Worm (Caenorhabditis elegans) whole organism, young adult: Measurements from ENCODE around the gene frpr-12.
A peak's percentile ranks its signal among the peaks of the same experiment; 100 is the strongest.

Experiments used
- C06A6.2 ChIP-seq: fragments of 200-800 bp; sonication (Bioruptor generic); conservative IDR thresholded peaks from 2 replicates; pipeline ENCODE4 v1.3.6; 2022; ENCODE audit warnings: missing genetic modification characterization, missing compliant biosample characterization
- F22D6.2 ChIP-seq: sonication (generic microtip); optimal IDR thresholded peaks from 2 replicates; lab custom pipeline; 2016; ENCODE audit warnings: mild to moderate bottlenecking, missing genetic modification characterization, missing compliant biosample characterization
- F33H1.4 ChIP-seq: fragments of 200-800 bp; sonication (Bioruptor generic); IDR thresholded peaks from 2 replicates; pipeline ENCODE4 v1.3.6; 2022; ENCODE audit warnings: missing genetic modification reagents, missing genetic modification characterization, missing compliant biosample characterization
- F52B5.7 ChIP-seq: sonication (generic microtip); optimal IDR thresholded peaks from 2 replicates; lab custom pipeline; 2016; ENCODE audit warnings: mild to moderate bottlenecking, missing genetic modification characterization, missing compliant biosample characterization
- F55B11.4 ChIP-seq: sonication (generic microtip); optimal IDR thresholded peaks from 2 replicates; lab custom pipeline; 2016; ENCODE audit warnings: missing compliant biosample characterization, missing genetic modification characterization, borderline replicate concordance; ENCODE audit not compliant: insufficient read depth
- Y53G8AR.9 ChIP-seq: fragments of 200-800 bp; sonication (Bioruptor generic); conservative IDR thresholded peaks from 2 replicates; pipeline ENCODE4 v1.3.6; 2022; ENCODE audit warnings: missing genetic modification reagents, missing genetic modification characterization, missing compliant biosample characterization
- Y95B8A.8 ChIP-seq: fragments of 200-800 bp; sonication (Bioruptor generic); IDR thresholded peaks from 2 replicates; pipeline ENCODE4 v1.3.6; 2022; ENCODE audit warnings: missing genetic modification reagents, missing genetic modification characterization, missing compliant biosample characterization
- ZK185.1 ChIP-seq: sonication (generic microtip); optimal IDR thresholded peaks from 2 replicates; lab custom pipeline; 2016; ENCODE audit warnings: mild to moderate bottlenecking, missing genetic modification characterization, missing compliant biosample characterization; ENCODE audit not compliant: poor library complexity, severe bottlenecking
- attf-6 ChIP-seq: fragments of 200-800 bp; sonication (Bioruptor generic); IDR thresholded peaks from 2 replicates; pipeline ENCODE4 v1.3.6; 2022; ENCODE audit warnings: missing genetic modification reagents, missing genetic modification characterization, missing compliant biosample characterization
- ceh-100 ChIP-seq: fragments of 200-800 bp; sonication (Bioruptor generic); IDR thresholded peaks from 2 replicates; pipeline ENCODE4 v1.3.6; 2022; ENCODE audit warnings: missing genetic modification reagents, missing genetic modification characterization, missing compliant biosample characterization
- ceh-27 ChIP-seq: fragments of 200-800 bp; sonication (Bioruptor generic); optimal IDR thresholded peaks from 2 replicates; lab custom pipeline; 2018; ENCODE audit warnings: mild to moderate bottlenecking, missing genetic modification characterization, moderate library complexity, missing compliant biosample characterization
- ceh-40 ChIP-seq: fragments of 200-800 bp; sonication (Bioruptor generic); IDR thresholded peaks from 2 replicates; pipeline ENCODE4 v1.3.6; 2022; ENCODE audit warnings: missing genetic modification characterization, missing compliant biosample characterization
- dox-1 ChIP-seq: fragments of 200-800 bp; sonication (Bioruptor generic); IDR thresholded peaks from 2 replicates; pipeline ENCODE4 v1.3.6; 2022; ENCODE audit warnings: missing genetic modification reagents, missing genetic modification characterization, missing compliant biosample characterization
- egrh-3 ChIP-seq: fragments of 200-800 bp; sonication (Bioruptor generic); IDR thresholded peaks from 2 replicates; pipeline ENCODE4 v1.3.6; 2022; ENCODE audit warnings: missing genetic modification reagents, missing genetic modification characterization, missing compliant biosample characterization
- ekl-4 ChIP-seq: fragments of 200-800 bp; sonication (Bioruptor generic); IDR thresholded peaks from 2 replicates; pipeline ENCODE4 v1.3.6; 2022; ENCODE audit warnings: missing genetic modification reagents, missing genetic modification characterization, missing compliant biosample characterization
- ets-4 ChIP-seq: fragments of 200-800 bp; sonication (Bioruptor generic); optimal IDR thresholded peaks from 2 replicates; lab custom pipeline; 2018; ENCODE audit warnings: mild to moderate bottlenecking, missing genetic modification characterization, missing compliant biosample characterization
- gei-17 ChIP-seq: fragments of 200-800 bp; sonication (Bioruptor generic); optimal IDR thresholded peaks from 2 replicates; lab custom pipeline; 2018; ENCODE audit warnings: mild to moderate bottlenecking, missing genetic modification characterization, missing compliant biosample characterization
- hmg-1.2 ChIP-seq: fragments of 200-800 bp; sonication (Bioruptor generic); IDR thresholded peaks from 2 replicates; pipeline ENCODE4 v1.3.6; 2022; ENCODE audit warnings: missing genetic modification reagents, missing genetic modification characterization, missing compliant biosample characterization
- let-607 ChIP-seq, 2 experiments: fragments of 200-800 bp in 1 of 2; sonication (Bioruptor generic) in 1 of 2; sonication (generic microtip) in 1 of 2; optimal IDR thresholded peaks; 2 replicates each; lab custom pipeline; 2016 to 2018; ENCODE audit warnings: mild to moderate bottlenecking in 2 of 2, missing compliant biosample characterization in 2 of 2, missing genetic modification characterization in 2 of 2, moderate library complexity in 2 of 2, missing genotype in 1 of 2
- lsy-27 ChIP-seq: sonication (generic microtip); optimal IDR thresholded peaks from 2 replicates; lab custom pipeline; 2017; ENCODE audit warnings: missing genetic modification characterization, mild to moderate bottlenecking, missing compliant biosample characterization, antibody characterized with exemption, missing genotype, borderline replicate concordance; ENCODE audit not compliant: insufficient read depth
- madf-10 ChIP-seq: sonication (generic microtip); optimal IDR thresholded peaks from 2 replicates; lab custom pipeline; 2016; ENCODE audit warnings: mild to moderate bottlenecking, missing genetic modification characterization, missing compliant biosample characterization
- mcd-1 ChIP-seq: fragments of 200-800 bp; sonication (Bioruptor generic); IDR thresholded peaks from 2 replicates; pipeline ENCODE4 v1.3.6; 2022; ENCODE audit warnings: missing genetic modification reagents, missing genetic modification characterization, missing compliant biosample characterization
- mxl-1 ChIP-seq: sonication (generic microtip); optimal IDR thresholded peaks from 2 replicates; lab custom pipeline; 2016; ENCODE audit warnings: missing genetic modification characterization, missing compliant biosample characterization
- nfyb-1 ChIP-seq: fragments of 200-800 bp; sonication (Bioruptor generic); IDR thresholded peaks from 2 replicates; pipeline ENCODE4 v1.3.6; 2022; ENCODE audit warnings: missing genetic modification reagents, missing genetic modification characterization, missing compliant biosample characterization
- nhr-80 ChIP-seq: sonication (generic microtip); optimal IDR thresholded peaks from 2 replicates; lab custom pipeline; 2016; ENCODE audit warnings: missing genetic modification characterization, missing compliant biosample characterization
- rcor-1 ChIP-seq: fragments of 200-800 bp; sonication (Bioruptor generic); IDR thresholded peaks from 2 replicates; pipeline ENCODE4 v1.3.6; 2022; ENCODE audit warnings: missing genetic modification reagents, missing genetic modification characterization, missing compliant biosample characterization
- rpc-1 ChIP-seq, 2 experiments: fragments of 150-350 bp in 1 of 2; sonication (generic microtip) in 1 of 2; optimal IDR thresholded peaks; 2 replicates each; lab custom pipeline; 2014 to 2018; ENCODE audit warnings: missing biosample characterization in 1 of 2, missing genetic modification characterization in 1 of 2, missing genetic modification reagents in 1 of 2, missing genotype in 1 of 2
- snpc-1.3 ChIP-seq: sonication (generic microtip); optimal IDR thresholded peaks from 2 replicates; lab custom pipeline; 2017; ENCODE audit warnings: missing genetic modification characterization, mild to moderate bottlenecking, missing compliant biosample characterization, antibody characterized with exemption, moderate library complexity, missing genotype, missing genetic modification reagents; ENCODE audit not compliant: insufficient read depth
- tbp1 ChIP-seq: fragments of 200-800 bp; sonication (Bioruptor generic); optimal IDR thresholded peaks from 2 replicates; lab custom pipeline; 2018; ENCODE audit warnings: mild to moderate bottlenecking, missing genetic modification characterization, missing compliant biosample characterization
- tbx-9 ChIP-seq: sonication (generic microtip); optimal IDR thresholded peaks from 2 replicates; lab custom pipeline; 2016; ENCODE audit warnings: borderline replicate concordance, missing genetic modification characterization, inconsistent platforms, missing compliant biosample characterization
- tlf-1 ChIP-seq: fragments of 200-800 bp; sonication (Bioruptor generic); optimal IDR thresholded peaks from 2 replicates; lab custom pipeline; 2018; ENCODE audit warnings: mild to moderate bottlenecking, missing genetic modification characterization, missing compliant biosample characterization
- zfh-2 ChIP-seq: fragments of 200-800 bp; sonication (Bioruptor generic); conservative IDR thresholded peaks from 2 replicates; pipeline ENCODE4 v1.3.6; 2022; ENCODE audit warnings: missing genetic modification reagents, missing genetic modification characterization, missing compliant biosample characterization
- zim-3 ChIP-seq: sonication (generic microtip); optimal IDR thresholded peaks from 2 replicates; lab custom pipeline; 2017; ENCODE audit warnings: mild to moderate bottlenecking, missing genetic modification characterization, moderate library complexity, missing compliant biosample characterization
- ztf-22 ChIP-seq: fragments of 200-800 bp; sonication (Bioruptor generic); optimal IDR thresholded peaks from 2 replicates; lab custom pipeline; 2018; ENCODE audit warnings: mild to moderate bottlenecking, missing genetic modification characterization, moderate library complexity, missing compliant biosample characterization

Gene frpr-12

ce11 chrV:8939424-8940065 is 36.7 kb downstream of the frpr-12 start (continued):
- TF ChIP-seq nfyb-1 (GFP tag; lab: Robert Waterston, UW) (peak; percentile 44; the same call in 1 of the 2 replicates), ztf-22 (no peak), tlf-1 (GFP tag; lab: Kevin White, UChicago) (peak; percentile 51), mxl-1 (tag; lab: Kevin White, UChicago) (no peak), rpc-1 (optimal IDR thresholded peaks at IDR 0.05; lab: Kevin White, UChicago) (no peak), rpc-1 (tag; optimal IDR thresholded peaks at IDR 0.05; lab: Kevin White, UChicago) (no peak), Y95B8A.8 (GFP tag; lab: Robert Waterston, UW) (no peak), zim-3 (no peak), dox-1 (no peak), F55B11.4 (tag; lab: Kevin White, UChicago) (no peak), F33H1.4 (GFP tag; lab: Robert Waterston, UW) (no peak), F52B5.7 (no peak), Y53G8AR.9 (GFP tag; lab: Robert Waterston, UW) (peak; percentile 67; the same call in 1 of the 2 replicates), tbp1 (GFP tag; lab: Kevin White, UChicago) (no peak), gei-17 (peak; percentile 59), let-607 (tag; optimal IDR thresholded peaks at IDR 0.05; lab: Kevin White, UChicago) (peak in 1 of 2 experiments; percentile 36), ceh-27 (GFP tag; lab: Kevin White, UChicago) (no peak), ets-4 (GFP tag; lab: Kevin White, UChicago) (no peak), mcd-1 (GFP tag; lab: Robert Waterston, UW) (peak; percentile 22; the same call in 1 of the 2 replicates), ZK185.1 (peak; percentile 4), rcor-1 (GFP tag; lab: Robert Waterston, UW) (no peak), lsy-27 (tag; lab: Kevin White, UChicago) (no peak), hmg-1.2 (GFP tag; lab: Robert Waterston, UW) (no peak), ekl-4 (GFP tag; lab: Robert Waterston, UW) (0 out of 2 replicates have a peak, but pooled peaks have one; percentile 27)
- TF ChIP-seq, all 124 proteins: peak for 17

ce11 chrV:8940419-8940818 is 37.6 kb downstream of the frpr-12 start:
- TF ChIP-seq tbx-9 (tag; lab: Kevin White, UChicago) (no peak), ceh-100 (GFP tag; lab: Robert Waterston, UW) (no peak), zfh-2 (GFP tag; lab: Robert Waterston, UW) (peak; percentile 88), snpc-1.3 (no peak), ceh-27 (GFP tag; lab: Kevin White, UChicago) (no peak), egrh-3 (GFP tag; lab: Robert Waterston, UW) (peak; percentile 83), nhr-80 (tag; lab: Kevin White, UChicago) (no peak), attf-6 (GFP tag; lab: Robert Waterston, UW) (no peak), C06A6.2 (no peak)

DNA sequence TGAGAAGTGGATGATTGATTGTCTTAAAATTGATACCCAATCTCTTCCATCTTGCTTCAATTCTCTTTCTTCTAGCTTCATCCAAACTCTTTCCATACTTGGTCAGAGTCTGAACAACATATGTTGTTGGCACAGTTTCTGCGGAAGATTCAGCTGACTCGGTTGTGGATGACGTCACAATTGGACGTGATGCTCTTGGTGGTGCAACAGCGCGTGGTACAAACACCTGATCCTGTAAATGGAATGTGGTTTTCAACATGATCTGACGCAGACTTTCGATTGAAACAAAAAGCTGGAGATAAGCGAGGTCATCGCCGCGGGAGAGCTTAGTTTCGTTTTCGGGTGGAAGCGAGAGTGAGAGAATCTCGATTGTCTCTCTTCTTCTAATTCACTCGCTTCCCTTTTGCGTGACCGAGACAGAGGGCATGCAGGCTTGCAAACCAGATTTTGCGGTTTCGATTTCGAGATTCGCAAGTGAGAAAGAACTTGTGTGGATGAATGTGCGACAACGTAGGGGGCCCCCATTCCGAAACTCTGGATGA is 39.7 kb downstream of the frpr-12 start:
- no peak for TF ChIP-seq F22D6.2 (tag; lab: Kevin White, UChicago)
- no peak for TF ChIP-seq madf-10 (tag; lab: Kevin White, UChicago)
- no peak for TF ChIP-seq ceh-40 (GFP tag; lab: Robert Waterston, UW)
- TF ChIP-seq zfh-2 (GFP tag; lab: Robert Waterston, UW), result 0 out of 2 replicates have a peak, but pooled peaks have one; percentile 27
